Worm (Caenorhabditis elegans): Measurements from ENCODE around the gene T15H9.5.

T15H9.5 gene

ce11 chrII:9611347-9611923 is at the start of gene T15H9.5, which contains the start of gene T15H9.4:
T15H9.5 (minus strand) TSS chrII:9611447.
T15H9.4 (plus strand) TSS chrII:9611873.
- TF ChIP-seq klf-2 (GFP tag; conservative IDR thresholded peaks at IDR 0.05): no peak
- TF ChIP-seq ztf-23 (GFP tag; IDR thresholded peaks at IDR 0.05): no peak
- TF ChIP-seq ref-1 (GFP tag; conservative IDR thresholded peaks at IDR 0.05): no peak
- TF ChIP-seq T22C8.4 (GFP tag; IDR thresholded peaks at IDR 0.05): no peak
- no peak for TF ChIP-seq med-1 (GFP tag; optimal IDR thresholded peaks at IDR 0.05; ENCODE audit: insufficient read depth)
- TF ChIP-seq tab-1 (GFP tag; IDR thresholded peaks at IDR 0.05): no peak

ce11 chrII:9660379-9660778 is 49.1 kb upstream of the T15H9.5 start, which contains the start of gene ZK1320.3:
ZK1320.3 (minus strand) TSS chrII:9660419.
- TF ChIP-seq flt-1 (GFP tag; IDR thresholded peaks at IDR 0.05) (no peak), ztf-23 (GFP tag; IDR thresholded peaks at IDR 0.05) (no peak), med-1 (GFP tag; optimal IDR thresholded peaks at IDR 0.05; ENCODE audit: insufficient read depth) (no peak), cog-1 (tag; optimal IDR thresholded peaks at IDR 0.05) (no peak), ref-1 (GFP tag; conservative IDR thresholded peaks at IDR 0.05) (no peak), T22C8.4 (GFP tag; IDR thresholded peaks at IDR 0.05) (no peak)

ce11 chrII:9658915-9659314 is 47.7 kb upstream of the T15H9.5 start, which contains the start of gene ZK1320.2:
ZK1320.2 (minus strand) TSS chrII:9659002.
- TF ChIP-seq T22C8.4 (GFP tag; IDR thresholded peaks at IDR 0.05) (no peak), ztf-23 (GFP tag; IDR thresholded peaks at IDR 0.05) (no peak), flt-1 (GFP tag; IDR thresholded peaks at IDR 0.05) (no peak), cog-1 (tag; optimal IDR thresholded peaks at IDR 0.05) (no peak), ref-1 (GFP tag; conservative IDR thresholded peaks at IDR 0.05) (no peak), klf-2 (GFP tag; conservative IDR thresholded peaks at IDR 0.05) (no peak), tab-1 (GFP tag; IDR thresholded peaks at IDR 0.05) (no peak), med-1 (GFP tag; optimal IDR thresholded peaks at IDR 0.05; ENCODE audit: insufficient read depth) (no peak), ztf-29 (GFP tag; IDR thresholded peaks at IDR 0.05) (no peak)

ce11 chrII:9656210-9656755 is 45.0 kb upstream of the T15H9.5 start, which contains the start of gene gstk-1:
gstk-1 (plus strand) TSS chrII:9656705.
- no peak for TF ChIP-seq ref-1 (GFP tag; conservative IDR thresholded peaks at IDR 0.05)
- TF ChIP-seq klf-2 (GFP tag; conservative IDR thresholded peaks at IDR 0.05): no peak
- TF ChIP-seq cog-1 (tag; optimal IDR thresholded peaks at IDR 0.05): no peak
- TF ChIP-seq ztf-23 (GFP tag; IDR thresholded peaks at IDR 0.05): no peak
- no peak for TF ChIP-seq med-1 (GFP tag; optimal IDR thresholded peaks at IDR 0.05; ENCODE audit: insufficient read depth)
- TF ChIP-seq T22C8.4 (GFP tag; IDR thresholded peaks at IDR 0.05): no peak
- TF ChIP-seq tab-1 (GFP tag; IDR thresholded peaks at IDR 0.05): no peak
- TF ChIP-seq flt-1 (GFP tag; IDR thresholded peaks at IDR 0.05): no peak
- no peak for TF ChIP-seq ztf-29 (GFP tag; IDR thresholded peaks at IDR 0.05)

- no peak for TF ChIP-seq med-1 (GFP tag; optimal IDR thresholded peaks at IDR 0.05; ENCODE audit: insufficient read depth)
- TF ChIP-seq ztf-23 (GFP tag; IDR thresholded peaks at IDR 0.05): no peak
Observed at ce11 chrII:9655530-9656139, 44.4 kb upstream of the T15H9.5 start, which contains the start of gene ZK1307.1. ZK1307.1 (minus strand) TSS chrII:9655580.

ce11 chrII:9653679-9654078 is 42.4 kb upstream of the T15H9.5 start, which contains the start of gene ZK1307.2:
ZK1307.2 (minus strand) TSS chrII:9653952.
- TF ChIP-seq ztf-29 (GFP tag; IDR thresholded peaks at IDR 0.05): no peak
- TF ChIP-seq ref-1 (GFP tag; conservative IDR thresholded peaks at IDR 0.05): no peak
- TF ChIP-seq tab-1 (GFP tag; IDR thresholded peaks at IDR 0.05): no peak
- no peak for TF ChIP-seq cog-1 (tag; optimal IDR thresholded peaks at IDR 0.05)
- no peak for TF ChIP-seq flt-1 (GFP tag; IDR thresholded peaks at IDR 0.05)

ce11 chrII:9652919-9653318 is 41.7 kb upstream of the T15H9.5 start, which contains the start of gene ZK1307.3:
ZK1307.3 (minus strand) TSS chrII:9653019.
- TF ChIP-seq cog-1 (tag; optimal IDR thresholded peaks at IDR 0.05) (no peak), klf-2 (GFP tag; conservative IDR thresholded peaks at IDR 0.05) (no peak), ref-1 (GFP tag; conservative IDR thresholded peaks at IDR 0.05) (no peak), tab-1 (GFP tag; IDR thresholded peaks at IDR 0.05) (no peak), T22C8.4 (GFP tag; IDR thresholded peaks at IDR 0.05) (no peak), ztf-29 (GFP tag; IDR thresholded peaks at IDR 0.05) (no peak), ztf-23 (GFP tag; IDR thresholded peaks at IDR 0.05) (no peak), flt-1 (GFP tag; IDR thresholded peaks at IDR 0.05) (no peak), med-1 (GFP tag; optimal IDR thresholded peaks at IDR 0.05; ENCODE audit: insufficient read depth) (no peak)

ce11 chrII:9651700-9652099 is 40.5 kb upstream of the T15H9.5 start, which contains the start of gene ZK1307.4:
ZK1307.4 (minus strand) TSS chrII:9651800.
- no peak for TF ChIP-seq flt-1 (GFP tag; IDR thresholded peaks at IDR 0.05)
- no peak for TF ChIP-seq ref-1 (GFP tag; conservative IDR thresholded peaks at IDR 0.05)
- TF ChIP-seq ztf-23 (GFP tag; IDR thresholded peaks at IDR 0.05): no peak
- no peak for TF ChIP-seq ztf-29 (GFP tag; IDR thresholded peaks at IDR 0.05)
- TF ChIP-seq T22C8.4 (GFP tag; IDR thresholded peaks at IDR 0.05): no peak
- TF ChIP-seq cog-1 (tag; optimal IDR thresholded peaks at IDR 0.05): no peak
- no peak for TF ChIP-seq klf-2 (GFP tag; conservative IDR thresholded peaks at IDR 0.05)
- no peak for TF ChIP-seq tab-1 (GFP tag; IDR thresholded peaks at IDR 0.05)

- TF ChIP-seq ref-1 (GFP tag; conservative IDR thresholded peaks at IDR 0.05) (no peak), med-1 (GFP tag; optimal IDR thresholded peaks at IDR 0.05; ENCODE audit: insufficient read depth) (no peak), tab-1 (GFP tag; IDR thresholded peaks at IDR 0.05) (no peak), T22C8.4 (GFP tag; IDR thresholded peaks at IDR 0.05) (no peak), ztf-23 (GFP tag; IDR thresholded peaks at IDR 0.05) (no peak), ztf-29 (GFP tag; IDR thresholded peaks at IDR 0.05) (no peak), klf-2 (GFP tag; conservative IDR thresholded peaks at IDR 0.05) (no peak), cog-1 (tag; optimal IDR thresholded peaks at IDR 0.05) (no peak), flt-1 (GFP tag; IDR thresholded peaks at IDR 0.05) (no peak)
Observed at ce11 chrII:9649191-9649590, 37.9 kb upstream of the T15H9.5 start, which contains the start of gene ZK1307.9. ZK1307.9 (plus strand) TSS chrII:9649491.

All from whole organism, midembryonic.